Worm (Caenorhabditis elegans) whole organism, young adult: ENCODE results near the gene tsp-9.
"Not testable (repeated sequence)": the region's sequence is repeated elsewhere in the genome, so short reads cannot be mapped to it uniquely, and the experiment has no call there.

Experiments
- B0035.1 ChIP-seq: sonication (generic microtip); optimal IDR thresholded peaks from 2 replicates; lab custom pipeline; 2016; ENCODE audit warnings: missing genetic modification characterization, mild to moderate bottlenecking, missing compliant biosample characterization, missing genotype, missing genetic modification reagents
- B0261.1 ChIP-seq: sonication (generic microtip); optimal IDR thresholded peaks from 2 replicates; lab custom pipeline; 2016; ENCODE audit warnings: mild to moderate bottlenecking, missing genetic modification characterization, moderate library complexity, missing compliant biosample characterization
- B0336.3 ChIP-seq: fragments of 200-800 bp; sonication (Bioruptor generic); IDR thresholded peaks from 2 replicates; pipeline ENCODE4 v1.3.6; 2022; ENCODE audit warnings: missing genetic modification characterization, missing compliant biosample characterization
- D2030.7 ChIP-seq: fragments of 200-800 bp; sonication (Bioruptor generic); IDR thresholded peaks from 2 replicates; pipeline ENCODE4 v1.3.6; 2022; ENCODE audit warnings: missing genetic modification reagents, missing genetic modification characterization, missing compliant biosample characterization
- F10E7.11 ChIP-seq: sonication (generic microtip); optimal IDR thresholded peaks from 2 replicates; lab custom pipeline; 2017; ENCODE audit warnings: mild to moderate bottlenecking, missing genetic modification characterization, moderate library complexity, missing compliant biosample characterization
- F37B4.10 ChIP-seq: fragments of 200-800 bp; sonication (Bioruptor generic); IDR thresholded peaks from 2 replicates; pipeline ENCODE4 v1.3.6; 2022; ENCODE audit warnings: missing genetic modification characterization, missing compliant biosample characterization
- F39B2.1 ChIP-seq: fragments of 200-800 bp; sonication (Bioruptor generic); IDR thresholded peaks from 2 replicates; pipeline ENCODE4 v1.3.6; 2022; ENCODE audit warnings: missing genetic modification reagents, missing genetic modification characterization, missing compliant biosample characterization
- K11D2.4 ChIP-seq: fragments of 200-800 bp; sonication (Bioruptor generic); IDR thresholded peaks from 2 replicates; pipeline ENCODE4 v1.3.6; 2022; ENCODE audit warnings: missing genetic modification reagents, missing genetic modification characterization, missing compliant biosample characterization
- T26A5.8 ChIP-seq: sonication (generic microtip); optimal IDR thresholded peaks from 2 replicates; lab custom pipeline; 2016; ENCODE audit warnings: missing genetic modification characterization, missing compliant biosample characterization
- Y67H2A.10 ChIP-seq: fragments of 200-800 bp; sonication (Bioruptor generic); conservative IDR thresholded peaks from 2 replicates; pipeline ENCODE4 v1.3.6; 2022; ENCODE audit warnings: missing genetic modification reagents, missing genetic modification characterization, missing compliant biosample characterization
- akir-1 ChIP-seq: fragments of 200-800 bp; sonication (Bioruptor generic); optimal IDR thresholded peaks from 2 replicates; lab custom pipeline; 2018; ENCODE audit warnings: mild to moderate bottlenecking, missing genetic modification characterization, moderate library complexity, missing compliant biosample characterization
- bed-1 ChIP-seq: fragments of 200-800 bp; sonication (Bioruptor generic); IDR thresholded peaks from 2 replicates; pipeline ENCODE4 v1.3.6; 2022; ENCODE audit warnings: missing genetic modification reagents, missing genetic modification characterization, missing compliant biosample characterization
- bed-2 ChIP-seq: fragments of 200-800 bp; sonication (Bioruptor generic); IDR thresholded peaks from 2 replicates; pipeline ENCODE4 v1.3.6; 2022; ENCODE audit warnings: missing genetic modification reagents, missing genetic modification characterization, missing compliant biosample characterization
- cebp-2 ChIP-seq: fragments of 200-800 bp; sonication (Bioruptor generic); IDR thresholded peaks from 2 replicates; pipeline ENCODE4 v1.3.6; 2022; ENCODE audit warnings: missing genetic modification characterization, missing compliant biosample characterization
- die-1 ChIP-seq: sonication (generic microtip); optimal IDR thresholded peaks from 2 replicates; lab custom pipeline; 2016; ENCODE audit warnings: missing genotype, mild to moderate bottlenecking, missing genetic modification characterization, missing compliant biosample characterization
- dox-1 ChIP-seq: fragments of 200-800 bp; sonication (Bioruptor generic); IDR thresholded peaks from 2 replicates; pipeline ENCODE4 v1.3.6; 2022; ENCODE audit warnings: missing genetic modification reagents, missing genetic modification characterization, missing compliant biosample characterization
- dpff-1 ChIP-seq: sonication (generic microtip); optimal IDR thresholded peaks from 2 replicates; lab custom pipeline; 2017; ENCODE audit warnings: mild to moderate bottlenecking, missing genetic modification characterization, missing compliant biosample characterization
- egl-18 ChIP-seq: fragments of 200-800 bp; sonication (Bioruptor generic); IDR thresholded peaks from 2 replicates; pipeline ENCODE4 v1.3.6; 2022; ENCODE audit warnings: missing genetic modification reagents, missing genetic modification characterization, missing compliant biosample characterization
- ets-4 ChIP-seq: fragments of 200-800 bp; sonication (Bioruptor generic); optimal IDR thresholded peaks from 2 replicates; lab custom pipeline; 2018; ENCODE audit warnings: mild to moderate bottlenecking, missing genetic modification characterization, missing compliant biosample characterization
- fkh-3 ChIP-seq: sonication (generic microtip); optimal IDR thresholded peaks from 2 replicates; lab custom pipeline; 2016; ENCODE audit warnings: mild to moderate bottlenecking, missing genetic modification characterization, missing compliant biosample characterization
- him-1 ChIP-seq: sonication (generic microtip); optimal IDR thresholded peaks from 2 replicates; lab custom pipeline; 2016; ENCODE audit warnings: missing genotype, missing genetic modification reagents, missing genetic modification characterization, missing compliant biosample characterization
- hlh-12 ChIP-seq: sonication (generic microtip); optimal IDR thresholded peaks from 2 replicates; lab custom pipeline; 2016; ENCODE audit warnings: missing genetic modification characterization, missing compliant biosample characterization
- lin-26 ChIP-seq: fragments of 200-800 bp; sonication (Bioruptor generic); IDR thresholded peaks from 2 replicates; pipeline ENCODE4 v1.3.6; 2022; ENCODE audit warnings: missing genetic modification reagents, missing genetic modification characterization, missing compliant biosample characterization
- lin-54 ChIP-seq: fragments of 200-800 bp; sonication (Bioruptor generic); optimal IDR thresholded peaks from 2 replicates; lab custom pipeline; 2018; ENCODE audit warnings: mild to moderate bottlenecking, missing genetic modification characterization, missing compliant biosample characterization
- lir-1 ChIP-seq: fragments of 200-800 bp; sonication (Bioruptor generic); conservative IDR thresholded peaks from 2 replicates; pipeline ENCODE4 v1.3.6; 2022; ENCODE audit warnings: missing genetic modification reagents, missing genetic modification characterization, missing compliant biosample characterization
- nhr-120 ChIP-seq: fragments of 200-800 bp; sonication (Bioruptor generic); IDR thresholded peaks from 2 replicates; pipeline ENCODE4 v1.3.6; 2022; ENCODE audit warnings: missing genetic modification characterization, missing compliant biosample characterization
- nhr-27 ChIP-seq: fragments of 200-800 bp; sonication (Bioruptor generic); optimal IDR thresholded peaks from 2 replicates; lab custom pipeline; 2018; ENCODE audit warnings: mild to moderate bottlenecking, missing genetic modification characterization, moderate library complexity, missing compliant biosample characterization
- pha-4 ChIP-seq: fragments of 150-350 bp; sonication (generic microtip); optimal IDR thresholded peaks from 2 replicates; lab custom pipeline; 2014; ENCODE audit warnings: missing biosample characterization, missing genetic modification reagents, missing genetic modification characterization
- rcor-1 ChIP-seq: fragments of 200-800 bp; sonication (Bioruptor generic); IDR thresholded peaks from 2 replicates; pipeline ENCODE4 v1.3.6; 2022; ENCODE audit warnings: missing genetic modification reagents, missing genetic modification characterization, missing compliant biosample characterization
- rpc-1 ChIP-seq, 2 experiments: fragments of 150-350 bp in 1 of 2; sonication (generic microtip) in 1 of 2; optimal IDR thresholded peaks; 2 replicates each; lab custom pipeline; 2014 to 2018; ENCODE audit warnings: missing biosample characterization in 1 of 2, missing genetic modification characterization in 1 of 2, missing genetic modification reagents in 1 of 2, missing genotype in 1 of 2
- snpc-1.3 ChIP-seq: sonication (generic microtip); optimal IDR thresholded peaks from 2 replicates; lab custom pipeline; 2017; ENCODE audit warnings: missing genetic modification characterization, mild to moderate bottlenecking, missing compliant biosample characterization, antibody characterized with exemption, moderate library complexity, missing genotype, missing genetic modification reagents; ENCODE audit not compliant: insufficient read depth
- somi-1 ChIP-seq: fragments of 200-800 bp; sonication (Bioruptor generic); optimal IDR thresholded peaks from 2 replicates; lab custom pipeline; 2018; ENCODE audit warnings: mild to moderate bottlenecking, missing genetic modification characterization, missing compliant biosample characterization
- sptf-2 ChIP-seq: fragments of 200-800 bp; sonication (Bioruptor generic); optimal IDR thresholded peaks from 2 replicates; lab custom pipeline; 2018; ENCODE audit warnings: mild to moderate bottlenecking, missing genetic modification characterization, missing compliant biosample characterization
- tlf-1 ChIP-seq: fragments of 200-800 bp; sonication (Bioruptor generic); optimal IDR thresholded peaks from 2 replicates; lab custom pipeline; 2018; ENCODE audit warnings: mild to moderate bottlenecking, missing genetic modification characterization, missing compliant biosample characterization
- zfh-2 ChIP-seq: fragments of 200-800 bp; sonication (Bioruptor generic); conservative IDR thresholded peaks from 2 replicates; pipeline ENCODE4 v1.3.6; 2022; ENCODE audit warnings: missing genetic modification reagents, missing genetic modification characterization, missing compliant biosample characterization
- ztf-3 ChIP-seq: fragments of 200-800 bp; sonication (Bioruptor generic); optimal IDR thresholded peaks from 2 replicates; lab custom pipeline; 2018; ENCODE audit warnings: mild to moderate bottlenecking, missing genetic modification characterization, missing compliant biosample characterization

The tsp-9 gene

DNA sequence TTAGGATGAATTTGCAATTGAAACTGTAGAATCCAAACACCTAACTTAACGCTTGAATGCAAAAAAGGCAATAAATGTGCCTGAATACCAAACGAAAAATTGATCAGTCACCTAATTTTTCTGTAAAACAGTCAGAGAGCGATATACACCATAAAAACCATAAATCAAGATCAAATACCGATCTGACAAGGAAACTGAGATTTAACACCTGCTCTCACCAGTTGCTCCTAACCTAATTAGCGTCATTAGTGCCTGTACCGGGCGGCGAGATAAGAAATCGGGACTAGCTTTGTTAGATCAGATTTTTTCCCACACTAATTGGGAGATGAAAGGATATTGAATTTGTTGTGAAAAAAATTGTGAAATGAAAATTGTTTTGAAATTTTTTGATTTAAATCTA, 22.7 kb upstream of the tsp-9 start:
- TF ChIP-seq T26A5.8 (tag; lab: Kevin White, UChicago) (no peak), pha-4 (no peak), sptf-2 (GFP tag; lab: Kevin White, UChicago) (no peak), Y67H2A.10 (no peak), K11D2.4 (no peak), bed-1 (0 out of 2 replicates have a peak, but pooled peaks have one; percentile 74)
- TF ChIP-seq, all 124 proteins: peak for 1

DNA sequence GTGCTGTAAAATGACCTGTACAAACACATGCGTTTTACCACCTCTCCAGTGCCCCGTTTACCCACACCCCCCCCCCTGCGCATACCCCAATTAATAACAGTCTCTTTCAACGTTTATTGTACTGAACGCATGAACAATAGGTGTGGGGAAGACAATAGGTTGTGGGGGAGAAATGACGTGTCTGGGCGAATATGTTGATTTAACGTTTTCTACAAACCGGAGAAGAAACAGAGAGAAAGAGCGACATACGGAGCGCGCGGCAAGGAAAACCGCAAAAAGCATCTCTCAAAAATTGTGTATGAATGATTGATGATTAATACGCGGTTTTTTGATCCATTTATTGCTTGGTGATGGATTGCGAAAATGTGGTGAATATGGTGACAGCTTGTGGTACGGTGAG, 22.0 kb upstream of the tsp-9 start:
- TF ChIP-seq tlf-1 (no peak), F37B4.10 (GFP tag; lab: Robert Waterston, UW) (no peak), B0261.1 (no peak), zfh-2 (GFP tag; lab: Robert Waterston, UW) (no peak), B0336.3 (no peak), dox-1 (no peak), him-1 (tag; lab: Kevin White, UChicago) (no peak), egl-18 (GFP tag; lab: Robert Waterston, UW) (no peak), bed-2 (GFP tag; lab: Robert Waterston, UW) (no peak), F10E7.11 (tag; lab: Kevin White, UChicago) (no peak), D2030.7 (GFP tag; lab: Robert Waterston, UW) (no peak), K11D2.4 (no peak)

DNA sequence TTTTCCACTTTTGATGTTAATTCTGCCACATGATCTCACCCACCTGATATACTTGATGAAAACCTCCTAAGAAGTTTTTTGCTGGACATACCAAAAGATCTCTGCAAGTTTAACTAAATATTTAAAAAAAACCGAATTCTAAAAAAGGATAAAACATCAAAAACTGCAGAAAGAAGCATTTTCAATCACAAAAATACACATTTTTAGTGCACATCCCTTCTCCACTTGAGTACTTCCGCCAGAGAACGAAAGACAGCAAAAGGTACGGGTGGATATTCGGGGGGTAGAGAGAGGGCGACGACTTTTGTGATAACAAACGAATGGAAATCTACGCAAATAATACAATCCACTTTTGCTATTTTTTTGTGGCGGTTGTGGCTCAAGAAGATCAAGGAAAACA, 15.2 kb upstream of the tsp-9 start, which contains the start of gene C46H3.2:
TSS of gene C46H3.2 (minus strand) at position 101 of the 400 bp plus-strand sequence.
- TF ChIP-seq nhr-27 (tag; lab: Kevin White, UChicago) (no peak), F39B2.1 (GFP tag; lab: Robert Waterston, UW) (no peak), snpc-1.3 (tag; lab: Kevin White, UChicago) (no peak), die-1 (tag; lab: Kevin White, UChicago) (no peak), somi-1 (GFP tag; lab: Kevin White, UChicago) (no peak), ets-4 (GFP tag; lab: Kevin White, UChicago) (no peak)

- TF ChIP-seq T26A5.8 (tag; lab: Kevin White, UChicago) (no peak), fkh-3 (tag; lab: Kevin White, UChicago) (no peak), akir-1 (GFP tag; lab: Kevin White, UChicago) (no peak), cebp-2 (GFP tag; lab: Robert Waterston, UW) (no peak), ztf-3 (GFP tag; lab: Kevin White, UChicago) (no peak), lir-1 (GFP tag; lab: Robert Waterston, UW) (no peak), B0035.1 (tag; lab: Kevin White, UChicago) (no peak), lin-54 (GFP tag; lab: Kevin White, UChicago) (no peak), dpff-1 (tag; lab: Kevin White, UChicago) (no peak), nhr-120 (GFP tag; lab: Robert Waterston, UW) (no peak), hlh-12 (tag; lab: Kevin White, UChicago) (no peak), rcor-1 (no peak)
These were observed 13.7 kb upstream of the tsp-9 start for ce11 chrX:1232074-1232473.

- TF ChIP-seq dox-1 (0 out of 2 replicates have a peak, but pooled peaks have one; percentile 39), lin-26 (0 out of 2 replicates have a peak, but pooled peaks have one; percentile 49), rpc-1 (tag; optimal IDR thresholded peaks at IDR 0.05; lab: Kevin White, UChicago) (peak; percentile 28)
- not testable (repeated sequence) for TF ChIP-seq rpc-1 (optimal IDR thresholded peaks at IDR 0.05; lab: Kevin White, UChicago)
These were observed 11.9 kb upstream of the tsp-9 start for ce11 chrX:1233889-1234288.
